Worm (Caenorhabditis elegans) whole organism, mixed stage, embryonic: ENCODE data around the gene chil-23.

Experiments used
- flh-1 ChIP-seq: fragments of 200-800 bp; sonication (Bioruptor generic); optimal IDR thresholded peaks from 2 replicates; lab custom pipeline; 2018; ENCODE audit warnings: mild to moderate bottlenecking, missing genetic modification characterization, moderate library complexity, missing compliant biosample characterization
- unc-39 ChIP-seq: fragments of 150-350 bp; optimal IDR thresholded peaks from 2 replicates; lab custom pipeline; 2014; ENCODE audit warnings: missing biosample characterization, missing genetic modification characterization
- unc-62 ChIP-seq: fragments of 150-350 bp; optimal IDR thresholded peaks from 2 replicates; lab custom pipeline; 2014; ENCODE audit warnings: missing biosample characterization, missing genetic modification reagents, missing genetic modification characterization

- TF ChIP-seq flh-1 (GFP tag; lab: Kevin White, UChicago) (no peak), unc-39 (no peak), unc-62 (GFP tag; lab: Kevin White, UChicago) (no peak)
These were observed 34.8 kb downstream of the chil-23 start, which contains the start of gene kin-15 for ce11 chrII:9433609-9434008.
